Worm (Caenorhabditis elegans) whole organism, late embryonic: ENCODE measurements around the gene K03B8.8.

Experiments used
- C08G9.2 ChIP-seq: sonication (generic microtip); optimal IDR thresholded peaks from 2 replicates; lab custom pipeline; 2016; ENCODE audit warnings: mild to moderate bottlenecking, missing genetic modification characterization, moderate library complexity, missing compliant biosample characterization
- F13H6.1 ChIP-seq: sonication (generic microtip); optimal IDR thresholded peaks from 2 replicates; lab custom pipeline; 2016; ENCODE audit warnings: missing genetic modification characterization, missing compliant biosample characterization
- T23F11.4 ChIP-seq: fragments of 200-800 bp; sonication (Bioruptor generic); optimal IDR thresholded peaks from 2 replicates; lab custom pipeline; 2018; ENCODE audit warnings: mild to moderate bottlenecking, missing genetic modification characterization, missing compliant biosample characterization
- ahr-1 ChIP-seq: sonication (generic microtip); optimal IDR thresholded peaks from 2 replicates; lab custom pipeline; 2016; ENCODE audit warnings: missing genetic modification characterization, missing compliant biosample characterization
- ceh-14 ChIP-seq: sonication (generic microtip); optimal IDR thresholded peaks from 2 replicates; lab custom pipeline; 2016; ENCODE audit warnings: missing genotype, missing genetic modification characterization, missing compliant biosample characterization
- ceh-18 ChIP-seq: sonication (generic microtip); optimal IDR thresholded peaks from 2 replicates; lab custom pipeline; 2016; ENCODE audit warnings: missing genetic modification characterization, missing compliant biosample characterization
- ceh-19 ChIP-seq: fragments of 200-800 bp; sonication (Bioruptor generic); optimal IDR thresholded peaks from 2 replicates; lab custom pipeline; 2018; ENCODE audit warnings: mild to moderate bottlenecking, missing genetic modification characterization, missing compliant biosample characterization
- ceh-2 ChIP-seq: sonication (generic microtip); optimal IDR thresholded peaks from 2 replicates; lab custom pipeline; 2016; ENCODE audit warnings: missing genotype, missing genetic modification characterization, missing compliant biosample characterization
- ceh-30 ChIP-seq: fragments of 150-350 bp; optimal IDR thresholded peaks from 2 replicates; lab custom pipeline; 2014; ENCODE audit warnings: missing biosample characterization, missing genetic modification characterization
- ceh-31 ChIP-seq: sonication (generic microtip); optimal IDR thresholded peaks from 2 replicates; lab custom pipeline; 2016; ENCODE audit warnings: missing genetic modification characterization, missing compliant biosample characterization
- ceh-34 ChIP-seq: sonication (generic microtip); optimal IDR thresholded peaks from 2 replicates; lab custom pipeline; 2016; ENCODE audit warnings: mild to moderate bottlenecking, missing genetic modification characterization, missing compliant biosample characterization
- ceh-48 ChIP-seq: sonication (generic microtip); optimal IDR thresholded peaks from 2 replicates; lab custom pipeline; 2016; ENCODE audit warnings: missing genetic modification characterization, inconsistent platforms, missing compliant biosample characterization
- che-1 ChIP-seq: sonication (generic microtip); optimal IDR thresholded peaks from 2 replicates; lab custom pipeline; 2016; ENCODE audit warnings: mild to moderate bottlenecking, missing genetic modification characterization, missing compliant biosample characterization
- elt-2 ChIP-seq: sonication (generic microtip); optimal IDR thresholded peaks from 2 replicates; lab custom pipeline; 2016; ENCODE audit warnings: missing genetic modification reagents, missing genetic modification characterization, missing compliant biosample characterization
- ets-4 ChIP-seq: sonication (generic microtip); optimal IDR thresholded peaks from 2 replicates; lab custom pipeline; 2016; ENCODE audit warnings: missing genetic modification characterization, missing compliant biosample characterization
- eyg-1 ChIP-seq: sonication (generic microtip); optimal IDR thresholded peaks from 2 replicates; lab custom pipeline; 2016; ENCODE audit warnings: missing genotype, missing genetic modification characterization, missing compliant biosample characterization
- fax-1 ChIP-seq: sonication (generic microtip); optimal IDR thresholded peaks from 2 replicates; lab custom pipeline; 2016; ENCODE audit warnings: missing genotype, missing genetic modification characterization, missing compliant biosample characterization
- fkh-10 ChIP-seq: fragments of 150-350 bp; optimal IDR thresholded peaks from 2 replicates; lab custom pipeline; 2014; ENCODE audit warnings: missing biosample characterization, missing genetic modification reagents, missing genetic modification characterization
- fkh-6 ChIP-seq: sonication (generic microtip); optimal IDR thresholded peaks from 2 replicates; lab custom pipeline; 2016; ENCODE audit warnings: missing genetic modification characterization, missing compliant biosample characterization
- hlh-6 ChIP-seq: sonication (generic microtip); optimal IDR thresholded peaks from 2 replicates; lab custom pipeline; 2016; ENCODE audit warnings: missing genotype, missing genetic modification characterization, missing compliant biosample characterization
- lim-6 ChIP-seq: sonication (generic microtip); optimal IDR thresholded peaks from 2 replicates; lab custom pipeline; 2016; ENCODE audit warnings: missing genetic modification characterization, missing compliant biosample characterization
- madf-2 ChIP-seq: sonication (generic microtip); optimal IDR thresholded peaks from 2 replicates; lab custom pipeline; 2017; ENCODE audit warnings: missing genetic modification characterization, missing compliant biosample characterization
- nfya-1 ChIP-seq: sonication (generic microtip); optimal IDR thresholded peaks from 2 replicates; lab custom pipeline; 2017; ENCODE audit warnings: missing genetic modification characterization, mild to moderate bottlenecking, missing compliant biosample characterization, antibody characterized with exemption, moderate library complexity
- nhr-11 ChIP-seq: fragments of 150-350 bp; optimal IDR thresholded peaks from 2 replicates; lab custom pipeline; 2014; ENCODE audit warnings: missing biosample characterization, missing genetic modification characterization
- pax-1 ChIP-seq: fragments of 150-350 bp; optimal IDR thresholded peaks from 2 replicates; lab custom pipeline; 2014; ENCODE audit warnings: missing biosample characterization, missing genetic modification characterization
- pha-4 ChIP-seq: fragments of 150-350 bp; optimal IDR thresholded peaks from 2 replicates; lab custom pipeline; 2018; ENCODE audit warnings: missing biosample characterization, missing genetic modification reagents, missing genetic modification characterization
- pqm-1 ChIP-seq: sonication (generic microtip); optimal IDR thresholded peaks from 2 replicates; lab custom pipeline; 2016; ENCODE audit warnings: missing genetic modification characterization, missing compliant biosample characterization
- ref-2 ChIP-seq: sonication (generic microtip); optimal IDR thresholded peaks from 2 replicates; lab custom pipeline; 2016; ENCODE audit warnings: missing genetic modification characterization, missing compliant biosample characterization
- rnt-1 ChIP-seq: sonication (generic microtip); optimal IDR thresholded peaks from 2 replicates; lab custom pipeline; 2016; ENCODE audit warnings: missing genetic modification characterization, missing compliant biosample characterization
- sdc-2 ChIP-seq: sonication (generic microtip); optimal IDR thresholded peaks from 2 replicates; lab custom pipeline; 2016; ENCODE audit warnings: missing genotype, missing genetic modification characterization, missing compliant biosample characterization
- tbx-2 ChIP-seq: sonication (generic microtip); optimal IDR thresholded peaks from 2 replicates; lab custom pipeline; 2016; ENCODE audit warnings: missing genetic modification characterization, missing compliant biosample characterization
- ttx-3 ChIP-seq: sonication (generic microtip); optimal IDR thresholded peaks from 2 replicates; lab custom pipeline; 2016; ENCODE audit warnings: missing genetic modification reagents, missing genetic modification characterization, missing compliant biosample characterization
- unc-3 ChIP-seq, 2 experiments: fragments of 200-800 bp in 1 of 2; sonication (Bioruptor generic) in 1 of 2; sonication (generic microtip) in 1 of 2; conservative IDR thresholded peaks in 1 of 2; optimal IDR thresholded peaks in 1 of 2; 2 replicates each; pipeline versions ENCODE4 v1.3.6 to Lab custom; 2016 to 2022; ENCODE audit warnings: missing compliant biosample characterization in 2 of 2, missing genetic modification characterization in 2 of 2, missing genetic modification reagents in 1 of 2
- unc-42 ChIP-seq: sonication (generic microtip); optimal IDR thresholded peaks from 2 replicates; lab custom pipeline; 2016; ENCODE audit warnings: missing genotype, missing genetic modification characterization, missing compliant biosample characterization
- ztf-16 ChIP-seq: sonication (generic microtip); optimal IDR thresholded peaks from 2 replicates; lab custom pipeline; 2017; ENCODE audit warnings: missing genetic modification characterization, missing compliant biosample characterization

K03B8.8 gene

DNA sequence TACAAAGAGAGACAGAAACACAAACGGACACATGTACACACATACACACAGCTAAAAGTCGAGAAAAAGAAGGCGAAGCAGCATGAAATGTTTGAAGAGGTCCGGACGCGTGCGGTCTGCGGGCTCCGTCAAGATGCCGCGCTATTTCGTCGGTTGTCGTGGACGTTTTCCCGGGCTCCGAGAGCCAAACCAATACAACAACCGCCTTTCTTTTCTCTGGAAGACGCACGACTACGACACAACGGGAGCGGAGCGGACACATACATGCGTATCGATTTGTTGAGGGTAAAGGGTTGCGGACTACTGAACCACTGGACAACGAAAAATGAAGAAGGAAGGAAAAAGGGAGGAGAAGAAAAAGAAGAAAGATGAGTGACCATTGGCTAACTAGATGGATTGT lies 34.6 kb upstream of the K03B8.8 start:
- TF ChIP-seq ceh-48 (tag; lab: Kevin White, UChicago) (peak; percentile 89), tbx-2 (tag; lab: Kevin White, UChicago) (peak; percentile 39), pha-4 (tag; lab: Kevin White, UChicago) (no peak), elt-2 (tag; lab: Kevin White, UChicago) (no peak), F13H6.1 (tag; lab: Kevin White, UChicago) (peak; percentile 28), pqm-1 (no peak), ceh-19 (GFP tag; lab: Kevin White, UChicago) (peak; percentile 49), sdc-2 (tag; lab: Kevin White, UChicago) (peak; percentile 7), ceh-34 (tag; lab: Kevin White, UChicago) (peak; percentile 39), ceh-31 (tag; lab: Kevin White, UChicago) (peak; percentile 51), unc-42 (tag; lab: Kevin White, UChicago) (peak; percentile 40), ref-2 (tag; lab: Kevin White, UChicago) (peak; percentile 62), nfya-1 (tag; lab: Kevin White, UChicago) (peak; percentile 69), ceh-14 (tag; lab: Kevin White, UChicago) (peak; percentile 44), T23F11.4 (GFP tag; lab: Kevin White, UChicago) (no peak), C08G9.2 (tag; lab: Kevin White, UChicago) (peak; percentile 17), ceh-2 (tag; lab: Kevin White, UChicago) (no peak), ceh-18 (peak; percentile 6)
- TF ChIP-seq, all 69 proteins: peak for 13

DNA sequence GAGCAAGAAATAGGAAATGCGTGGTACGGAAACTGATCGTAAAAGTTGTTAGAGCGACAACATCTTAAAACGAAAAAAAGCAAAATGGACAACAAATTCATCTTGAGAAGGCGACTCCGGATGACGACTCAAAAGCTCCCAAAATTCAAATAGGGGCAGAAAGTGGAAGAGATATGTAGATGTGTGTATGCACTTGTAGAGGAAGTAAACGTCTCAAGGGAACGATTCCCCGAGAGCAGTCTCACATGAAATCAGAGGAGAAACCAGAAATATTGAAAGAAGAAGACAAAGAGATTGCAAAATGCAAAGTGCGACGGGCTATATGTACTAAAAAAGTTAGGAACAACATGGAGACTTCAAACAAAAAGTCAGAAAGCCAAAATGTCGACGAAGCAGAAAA lies 32.7 kb upstream of the K03B8.8 start, which contains the start of gene F57B7.2:
F57B7.2 (minus strand) TSS at position 101 of the 400 bp plus-strand sequence.
- TF ChIP-seq ahr-1 (tag; lab: Kevin White, UChicago) (no peak), ceh-19 (GFP tag; lab: Kevin White, UChicago) (no peak), lim-6 (tag; lab: Kevin White, UChicago) (no peak), rnt-1 (tag; lab: Kevin White, UChicago) (no peak), ceh-30 (tag; lab: Kevin White, UChicago) (no peak), ttx-3 (no peak), ceh-34 (tag; lab: Kevin White, UChicago) (no peak), ref-2 (tag; lab: Kevin White, UChicago) (no peak)

DNA sequence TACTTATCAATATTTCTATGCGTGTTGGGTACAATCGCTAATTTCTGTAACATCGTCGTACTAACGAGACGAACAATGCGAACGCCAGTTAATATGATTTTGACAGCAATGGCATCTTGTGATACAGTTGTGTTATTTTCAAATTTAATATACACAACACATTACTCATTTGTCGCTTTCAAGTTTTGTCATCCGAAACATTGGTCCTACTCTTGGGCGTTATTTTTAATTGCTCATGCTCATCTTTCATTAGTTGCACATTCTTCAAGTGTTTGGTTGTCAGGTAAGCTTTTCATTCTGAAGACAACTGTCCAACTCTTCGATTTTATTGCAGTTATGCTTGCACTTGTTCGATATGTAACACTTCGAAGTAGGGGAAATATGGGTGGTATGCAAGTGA lies 28.4 kb upstream of the K03B8.8 start:
- TF ChIP-seq nhr-11 (no peak), madf-2 (tag; lab: Kevin White, UChicago) (no peak), ttx-3 (no peak), ztf-16 (tag; lab: Kevin White, UChicago) (no peak), fkh-6 (no peak), fkh-10 (GFP tag; lab: Kevin White, UChicago) (no peak), lim-6 (tag; lab: Kevin White, UChicago) (no peak), ceh-48 (tag; lab: Kevin White, UChicago) (no peak), fax-1 (tag; lab: Kevin White, UChicago) (no peak), elt-2 (tag; lab: Kevin White, UChicago) (no peak), hlh-6 (no peak)

ce11 chrV:11438464-11438863 lies 27.7 kb upstream of the K03B8.8 start, which contains the start of gene dmsr-1:
Gene dmsr-1, plus strand, starts transcription at chrV:11438764.
- TF ChIP-seq pha-4 (tag; lab: Kevin White, UChicago) (no peak), unc-3 (GFP tag; conservative IDR thresholded peaks at IDR 0.05; lab: Robert Waterston, UW) (no peak), unc-3 (tag; optimal IDR thresholded peaks at IDR 0.05; lab: Kevin White, UChicago) (no peak), che-1 (tag; lab: Kevin White, UChicago) (no peak), pax-1 (no peak), eyg-1 (tag; lab: Kevin White, UChicago) (no peak), ceh-19 (GFP tag; lab: Kevin White, UChicago) (no peak), ets-4 (tag; lab: Kevin White, UChicago) (no peak), ttx-3 (no peak)
- TF ChIP-seq, all 69 proteins: peak for 0
